Fruit fly (Drosophila melanogaster) whole organism, prepupa: ENCODE results near the gene Gnpat.

Experiments used
- Blimp-1 ChIP-seq: fragments of 200-800 bp; sonication (Bioruptor generic); optimal IDR thresholded peaks from 3 replicates; lab custom pipeline; 2017; ENCODE audit warnings: missing biosample characterization, missing genetic modification characterization, mild to moderate bottlenecking, moderate library complexity, missing genetic modification reagents
- CG10631 ChIP-seq: fragments of 200-800 bp; sonication (Bioruptor generic); optimal IDR thresholded peaks from 2 replicates; lab custom pipeline; 2016; ENCODE audit warnings: missing biosample characterization, missing genetic modification characterization
- CG10669 ChIP-seq: fragments of 200-800 bp; sonication (Bioruptor generic); optimal IDR thresholded peaks from 3 replicates; lab custom pipeline; 2018; ENCODE audit warnings: missing biosample characterization, mild to moderate bottlenecking, missing genetic modification characterization, moderate library complexity
- CG11294 ChIP-seq: fragments of 200-800 bp; sonication (Bioruptor generic); IDR thresholded peaks from 2 replicates; pipeline ENCODE4 v1.3.6; 2022; ENCODE audit warnings: missing biosample characterization, missing genetic modification characterization
- CG11762 ChIP-seq: fragments of 200-800 bp; sonication (Bioruptor generic); optimal IDR thresholded peaks from 3 replicates; lab custom pipeline; 2016; ENCODE audit warnings: missing biosample characterization, missing genetic modification characterization; ENCODE audit not compliant: insufficient read depth
- CG11902 ChIP-seq: fragments of 200-800 bp; sonication (Bioruptor generic); optimal IDR thresholded peaks from 3 replicates; lab custom pipeline; 2016; ENCODE audit warnings: missing biosample characterization, missing genetic modification characterization
- CG15336 ChIP-seq: fragments of 200-800 bp; sonication (Bioruptor generic); IDR thresholded peaks from 2 replicates; pipeline ENCODE4 v1.3.6; 2022; ENCODE audit warnings: missing biosample characterization, missing genetic modification characterization
- CG16779 ChIP-seq: fragments of 200-800 bp; sonication (Bioruptor generic); optimal IDR thresholded peaks from 3 replicates; lab custom pipeline; 2017; ENCODE audit warnings: missing biosample characterization, mild to moderate bottlenecking, missing genetic modification characterization
- CG3032 ChIP-seq: fragments of 200-800 bp; optimal IDR thresholded peaks from 2 replicates; lab custom pipeline; 2019; ENCODE audit warnings: missing biosample characterization, mild to moderate bottlenecking, missing genetic modification characterization, moderate library complexity
- CG31627 ChIP-seq: fragments of 200-800 bp; sonication (Bioruptor generic); optimal IDR thresholded peaks from 3 replicates; lab custom pipeline; 2016; ENCODE audit warnings: missing biosample characterization, missing genetic modification characterization
- CG32006 ChIP-seq: fragments of 200-800 bp; sonication (Bioruptor generic); optimal IDR thresholded peaks from 3 replicates; lab custom pipeline; 2017; ENCODE audit warnings: missing biosample characterization, mild to moderate bottlenecking, missing genetic modification characterization
- CG3919 ChIP-seq: fragments of 200-800 bp; sonication (Bioruptor generic); optimal IDR thresholded peaks from 3 replicates; lab custom pipeline; 2016; ENCODE audit warnings: missing biosample characterization, missing genetic modification characterization
- CG4318 ChIP-seq: fragments of 200-800 bp; sonication (Bioruptor generic); optimal IDR thresholded peaks from 3 replicates; lab custom pipeline; 2017; ENCODE audit warnings: missing biosample characterization, mild to moderate bottlenecking, missing genetic modification characterization
- CG6163 ChIP-seq: fragments of 200-800 bp; sonication (Bioruptor generic); IDR thresholded peaks from 3 replicates; pipeline ENCODE4 v1.3.6; 2022; ENCODE audit warnings: missing biosample characterization, missing genetic modification characterization
- CG6276 ChIP-seq: fragments of 200-800 bp; sonication (Bioruptor generic); optimal IDR thresholded peaks from 2 replicates; lab custom pipeline; 2017; ENCODE audit warnings: missing biosample characterization, mild to moderate bottlenecking, missing genetic modification characterization
- CG6792 ChIP-seq: fragments of 200-800 bp; sonication (Bioruptor generic); optimal IDR thresholded peaks from 3 replicates; lab custom pipeline; 2016; ENCODE audit warnings: missing biosample characterization, missing genetic modification characterization
- CG6808 ChIP-seq: fragments of 200-800 bp; sonication (Bioruptor generic); optimal IDR thresholded peaks from 3 replicates; lab custom pipeline; 2017; ENCODE audit warnings: missing biosample characterization, missing genetic modification characterization, mild to moderate bottlenecking, moderate library complexity, missing genetic modification reagents
- CG6854 ChIP-seq: fragments of 200-800 bp; sonication (Bioruptor generic); optimal IDR thresholded peaks from 2 replicates; lab custom pipeline; 2017; ENCODE audit warnings: missing biosample characterization, mild to moderate bottlenecking, missing genetic modification characterization
- CG7368 ChIP-seq: fragments of 200-800 bp; sonication (Bioruptor generic); optimal IDR thresholded peaks from 3 replicates; lab custom pipeline; 2016; ENCODE audit warnings: missing biosample characterization, missing genetic modification characterization
- CG8319 ChIP-seq: fragments of 200-800 bp; sonication (Bioruptor generic); optimal IDR thresholded peaks from 3 replicates; lab custom pipeline; 2016; ENCODE audit warnings: missing biosample characterization, missing genetic modification characterization
- CG8632 ChIP-seq: fragments of 200-800 bp; sonication (Bioruptor generic); optimal IDR thresholded peaks from 3 replicates; lab custom pipeline; 2016; ENCODE audit warnings: missing biosample characterization, missing genetic modification characterization
- CG9139 ChIP-seq: fragments of 200-800 bp; sonication (Bioruptor generic); optimal IDR thresholded peaks from 3 replicates; lab custom pipeline; 2017; ENCODE audit warnings: missing biosample characterization, mild to moderate bottlenecking, missing genetic modification characterization
- Eip93F ChIP-seq: fragments of 200-800 bp; sonication (Bioruptor generic); optimal IDR thresholded peaks from 2 replicates; lab custom pipeline; 2016; ENCODE audit warnings: missing biosample characterization, mild to moderate bottlenecking, missing genetic modification characterization
- Gug ChIP-seq: fragments of 200-800 bp; sonication (Bioruptor generic); IDR thresholded peaks from 2 replicates; pipeline ENCODE4 v1.3.6; 2022; ENCODE audit warnings: missing biosample characterization, missing genetic modification characterization
- Hr38 ChIP-seq: sonication (Bioruptor generic); optimal IDR thresholded peaks from 2 replicates; lab custom pipeline; 2016; ENCODE audit warnings: missing biosample characterization, missing genetic modification characterization
- Hr4 ChIP-seq: fragments of 200-800 bp; sonication (Bioruptor generic); optimal IDR thresholded peaks from 3 replicates; lab custom pipeline; 2016; ENCODE audit warnings: missing biosample characterization, missing genetic modification characterization
- Lpt ChIP-seq: fragments of 200-800 bp; sonication (Bioruptor generic); optimal IDR thresholded peaks from 3 replicates; lab custom pipeline; 2016; ENCODE audit warnings: missing biosample characterization, missing genetic modification characterization
- Met ChIP-seq: fragments of 200-800 bp; sonication (Bioruptor generic); optimal IDR thresholded peaks from 3 replicates; lab custom pipeline; 2016; ENCODE audit warnings: missing biosample characterization, missing genetic modification characterization
- OdsH ChIP-seq: fragments of 200-800 bp; sonication (Bioruptor generic); optimal IDR thresholded peaks from 3 replicates; lab custom pipeline; 2016; ENCODE audit warnings: missing biosample characterization, missing genetic modification characterization
- Smox ChIP-seq: fragments of 200-800 bp; sonication (Bioruptor generic); optimal IDR thresholded peaks from 3 replicates; lab custom pipeline; 2016; ENCODE audit warnings: missing biosample characterization, missing genetic modification characterization
- Sox15 ChIP-seq: fragments of 200-800 bp; sonication (Bioruptor generic); optimal IDR thresholded peaks from 3 replicates; lab custom pipeline; 2016; ENCODE audit warnings: missing biosample characterization, missing genetic modification characterization
- acj6 ChIP-seq: fragments of 200-800 bp; sonication (Bioruptor generic); optimal IDR thresholded peaks from 3 replicates; lab custom pipeline; 2016; ENCODE audit warnings: missing biosample characterization, missing genetic modification characterization
- dac ChIP-seq: fragments of 200-800 bp; sonication (Bioruptor generic); optimal IDR thresholded peaks from 2 replicates; lab custom pipeline; 2017; ENCODE audit warnings: missing biosample characterization, mild to moderate bottlenecking, missing genetic modification characterization
- fd59A ChIP-seq: fragments of 200-800 bp; sonication (Bioruptor generic); optimal IDR thresholded peaks from 2 replicates; lab custom pipeline; 2017; ENCODE audit warnings: missing biosample characterization, mild to moderate bottlenecking, missing genetic modification characterization, missing genetic modification reagents
- fd85E ChIP-seq: fragments of 200-800 bp; sonication (Bioruptor generic); optimal IDR thresholded peaks from 3 replicates; lab custom pipeline; 2016; ENCODE audit warnings: missing biosample characterization, missing genetic modification characterization
- fkh ChIP-seq: fragments of 200-800 bp; sonication (Bioruptor generic); optimal IDR thresholded peaks from 3 replicates; lab custom pipeline; 2017; ENCODE audit warnings: missing biosample characterization, mild to moderate bottlenecking, missing genetic modification characterization, moderate library complexity
- lz ChIP-seq: fragments of 200-800 bp; sonication (Bioruptor generic); optimal IDR thresholded peaks from 3 replicates; lab custom pipeline; 2016; ENCODE audit warnings: missing biosample characterization, missing genetic modification characterization
- net ChIP-seq: fragments of 200-800 bp; sonication (Bioruptor generic); optimal IDR thresholded peaks from 3 replicates; lab custom pipeline; 2016; ENCODE audit warnings: missing biosample characterization, missing genetic modification characterization
- pdm3 ChIP-seq: fragments of 200-800 bp; sonication (Bioruptor generic); optimal IDR thresholded peaks from 3 replicates; lab custom pipeline; 2016; ENCODE audit warnings: missing biosample characterization, missing genetic modification characterization
- salr ChIP-seq, 2 experiments: fragments of 200-800 bp; sonication (Bioruptor generic); optimal IDR thresholded peaks; 3 replicates each; lab custom pipeline; 2016 to 2018; ENCODE audit warnings: missing biosample characterization in 2 of 2, missing genetic modification characterization in 2 of 2, mild to moderate bottlenecking in 1 of 2
- spab ChIP-seq: fragments of 200-800 bp; sonication (Bioruptor generic); optimal IDR thresholded peaks from 2 replicates; lab custom pipeline; 2017; ENCODE audit warnings: missing biosample characterization, mild to moderate bottlenecking, missing genetic modification characterization, missing genetic modification reagents
- svp ChIP-seq: fragments of 200-800 bp; sonication (Bioruptor generic); peaks from one replicate; lab custom pipeline; 2016; ENCODE audit warnings: missing biosample characterization, missing genetic modification characterization
- topi ChIP-seq: fragments of 200-800 bp; sonication (Bioruptor generic); optimal IDR thresholded peaks from 3 replicates; lab custom pipeline; 2016; ENCODE audit warnings: missing biosample characterization, missing genetic modification characterization

Gnpat gene

DNA sequence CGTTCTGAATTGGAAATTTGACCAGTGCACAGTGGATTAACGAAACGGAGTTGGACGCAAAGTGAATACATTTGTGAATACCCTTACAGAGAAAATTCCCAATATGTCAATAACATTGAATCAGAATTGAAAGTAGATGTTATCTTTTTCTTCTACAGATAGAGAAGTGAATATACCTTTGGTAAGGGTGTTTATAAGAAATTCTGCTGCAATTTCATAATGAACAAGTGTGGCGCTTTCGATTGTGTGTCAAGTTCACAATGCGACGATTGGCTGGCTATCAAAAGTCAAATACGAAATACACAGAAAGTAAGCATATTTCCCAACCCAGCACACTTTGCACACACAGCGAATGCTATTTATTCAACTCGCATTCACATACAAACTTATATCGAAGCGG is 42.4 kb downstream of the Gnpat start (continued):
- TF ChIP-seq Eip93F (GFP tag; lab: Kevin White, UChicago) (no peak), Sox15 (no peak), Hr4 (no peak), CG10631 (GFP tag; lab: Kevin White, UChicago) (no peak), CG11294 (no peak), OdsH (GFP tag; lab: Kevin White, UChicago) (no peak), Lpt (no peak), Hr38 (GFP tag; lab: Kevin White, UChicago) (no peak), spab (GFP tag; lab: Kevin White, UChicago) (no peak), lz (GFP tag; lab: Kevin White, UChicago) (no peak), topi (GFP tag; lab: Kevin White, UChicago) (peak; percentile 23), fd59A (GFP tag; lab: Kevin White, UChicago) (no peak), CG11902 (GFP tag; lab: Kevin White, UChicago) (no peak), svp (GFP tag; lab: Kevin White, UChicago) (peak; percentile 70), CG9139 (GFP tag; lab: Kevin White, UChicago) (no peak), CG10669 (GFP tag; lab: Kevin White, UChicago) (no peak), CG7368 (GFP tag; lab: Kevin White, UChicago) (no peak), CG6854 (GFP tag; lab: Kevin White, UChicago) (no peak), CG3032 (tag; lab: Kevin White, UChicago) (no peak), CG16779 (no peak), Met (peak; percentile 17), Smox (GFP tag; lab: Kevin White, UChicago) (no peak), CG6276 (GFP tag; lab: Kevin White, UChicago) (no peak), CG31627 (GFP tag; lab: Kevin White, UChicago) (peak; percentile 31), CG6792 (GFP tag; lab: Kevin White, UChicago) (no peak), CG8632 (GFP tag; lab: Kevin White, UChicago) (no peak), net (GFP tag; lab: Kevin White, UChicago) (no peak)
- TF ChIP-seq, all 60 proteins: peak for 12

dm6 chr3R:25447451-25447850 is 43.3 kb downstream of the Gnpat start:
- TF ChIP-seq CG8632 (GFP tag; lab: Kevin White, UChicago) (no peak), salr (GFP tag; optimal IDR thresholded peaks at IDR 0.05; lab: Kevin White, UChicago) (no peak), CG6854 (GFP tag; lab: Kevin White, UChicago) (no peak), CG6808 (GFP tag; lab: Kevin White, UChicago) (no peak), CG8319 (GFP tag; lab: Kevin White, UChicago) (no peak), fd59A (GFP tag; lab: Kevin White, UChicago) (no peak), CG6163 (GFP tag; lab: Robert Waterston, UW) (no peak), CG4318 (no peak), Blimp-1 (GFP tag; lab: Kevin White, UChicago) (no peak), CG11762 (no peak), CG3032 (tag; lab: Kevin White, UChicago) (no peak), acj6 (no peak), Gug (GFP tag; lab: Robert Waterston, UW) (no peak), CG3919 (GFP tag; lab: Kevin White, UChicago) (no peak), fd85E (GFP tag; lab: Kevin White, UChicago) (no peak)

DNA sequence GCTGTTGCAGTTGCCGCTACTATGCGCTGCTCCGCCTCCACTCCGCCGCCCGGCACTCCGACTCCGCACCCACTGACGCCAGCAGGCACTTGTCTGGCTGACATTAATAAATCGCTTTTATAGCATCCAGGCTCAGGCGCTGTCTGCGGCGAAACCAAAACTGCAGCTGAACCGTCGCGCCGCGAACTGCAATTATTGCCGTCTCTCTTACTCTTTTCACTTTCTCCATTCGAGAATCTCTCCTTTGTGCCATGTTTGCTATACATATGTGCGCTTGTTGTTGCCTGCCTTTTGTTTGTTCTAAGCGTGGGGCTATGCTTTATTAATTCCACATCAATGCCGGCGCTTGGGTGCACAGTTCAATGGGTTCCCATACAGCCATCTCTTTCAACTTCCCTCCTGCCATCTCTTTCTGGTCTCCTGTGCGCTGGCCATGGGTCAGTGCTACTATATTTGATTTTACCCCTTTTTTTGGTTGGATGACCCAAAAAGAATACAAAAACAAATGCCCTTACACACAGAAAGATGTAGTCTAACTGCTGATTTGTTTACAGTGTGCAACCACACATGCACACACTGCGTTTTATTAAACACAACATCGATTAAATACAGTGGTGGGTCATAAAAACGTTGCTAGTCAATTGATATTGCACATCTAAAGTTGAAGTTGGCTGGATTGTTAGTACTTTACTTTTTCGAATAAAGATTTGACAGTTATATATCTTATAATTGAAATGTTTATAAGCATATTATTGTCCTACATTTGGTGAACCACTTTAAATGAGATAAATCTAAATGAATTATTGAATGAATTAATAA is 44.0 kb downstream of the Gnpat start:
- peak; percentile 19 for TF ChIP-seq CG32006 (GFP tag; lab: Kevin White, UChicago)
- peak; percentile 41 for TF ChIP-seq svp (GFP tag; lab: Kevin White, UChicago)
- TF ChIP-seq Hr4: peak; percentile 2
- peak; percentile 58 for TF ChIP-seq Blimp-1 (GFP tag; lab: Kevin White, UChicago)
- TF ChIP-seq CG15336 (GFP tag; lab: Robert Waterston, UW): no peak
- TF ChIP-seq Eip93F (GFP tag; lab: Kevin White, UChicago): no peak
- TF ChIP-seq Lpt: no peak
- peak; percentile 24 for TF ChIP-seq fkh
- no peak for TF ChIP-seq dac (GFP tag; lab: Kevin White, UChicago)
- peak; percentile 3 for TF ChIP-seq pdm3 (GFP tag; lab: Kevin White, UChicago)
